Worm (Caenorhabditis elegans) whole organism, L4/young adult: ENCODE measurements around the gene mig-6.

ENCODE experiments used
- W03F9.2 ChIP-seq: fragments of 150-350 bp; optimal IDR thresholded peaks from 2 replicates; lab custom pipeline; 2014; ENCODE audit warnings: missing biosample characterization, missing genetic modification characterization
- dao-5 ChIP-seq: sonication (generic microtip); optimal IDR thresholded peaks from 2 replicates; lab custom pipeline; 2016; ENCODE audit warnings: missing genotype, missing genetic modification characterization, moderate library complexity, missing compliant biosample characterization
- him-1 ChIP-seq: sonication (generic microtip); optimal IDR thresholded peaks from 2 replicates; lab custom pipeline; 2016; ENCODE audit warnings: missing genotype, missing genetic modification reagents, missing genetic modification characterization, missing compliant biosample characterization

DNA sequence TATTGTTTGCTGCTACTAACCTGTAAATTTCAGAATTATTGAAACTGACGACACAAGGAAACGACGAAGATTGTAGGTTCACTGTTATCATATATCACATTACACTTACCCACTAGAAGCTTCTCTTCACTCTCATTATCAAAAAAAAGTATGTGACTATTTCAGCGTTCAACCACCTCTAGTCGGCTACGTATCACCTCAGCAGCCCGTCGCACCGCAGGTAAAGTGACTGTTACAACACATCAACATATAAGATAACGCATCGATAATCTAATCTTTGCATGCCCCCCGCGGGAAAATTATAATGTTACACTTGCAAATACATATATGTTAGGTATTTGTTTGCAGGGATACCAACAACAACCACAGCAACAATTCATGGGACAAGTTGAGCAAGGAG lies 40.4 kb upstream of the mig-6 start:
- TF ChIP-seq him-1 (tag; lab: Kevin White, UChicago) (no peak), dao-5 (tag; lab: Kevin White, UChicago) (no peak), W03F9.2 (tag; lab: Kevin White, UChicago) (no peak)
